Fruit fly (Drosophila melanogaster): Measurements from ENCODE around the gene CDK2AP1.

Gene CDK2AP1

dm6 chrX:11182631-11183030 is 45.0 kb downstream of the CDK2AP1 start, which contains the start of gene CG15200:
Gene CG15200, plus strand, starts transcription at chrX:11182931.
- TF ChIP-seq insv (optimal IDR thresholded peaks at IDR 0.05) (no peak), h (optimal IDR thresholded peaks at IDR 0.05) (no peak), ttk (optimal IDR thresholded peaks at IDR 0.05) (no peak), Myc (optimal IDR thresholded peaks at IDR 0.05) (no peak), psq (optimal IDR thresholded peaks at IDR 0.05) (no peak), Sin3A (optimal IDR thresholded peaks at IDR 0.05) (no peak)

Data from Kc167 (cell line).